Worm (Caenorhabditis elegans) whole organism, L3 larva: ENCODE data around the gene zipt-13.

ENCODE experiments used
- ama-1 ChIP-seq: fragments of 150-350 bp; optimal IDR thresholded peaks from 2 replicates; lab custom pipeline; 2018
- fkh-2 ChIP-seq: fragments of 150-350 bp; optimal IDR thresholded peaks from 2 replicates; lab custom pipeline; 2014; ENCODE audit warnings: missing biosample characterization, missing genetic modification reagents, missing genetic modification characterization
- fos-1 ChIP-seq: fragments of 150-350 bp; optimal IDR thresholded peaks from 2 replicates; lab custom pipeline; 2014; ENCODE audit warnings: missing biosample characterization, missing genetic modification characterization
- lin-39 ChIP-seq: fragments of 150-350 bp; optimal IDR thresholded peaks from 2 replicates; lab custom pipeline; 2018; ENCODE audit warnings: missing biosample characterization, missing genetic modification reagents, missing genetic modification characterization
- lsy-12 ChIP-seq: sonication (generic microtip); optimal IDR thresholded peaks from 2 replicates; lab custom pipeline; 2016; ENCODE audit warnings: mild to moderate bottlenecking, missing genetic modification characterization, missing compliant biosample characterization
- nhr-76 ChIP-seq: fragments of 150-350 bp; sonication (generic microtip); optimal IDR thresholded peaks from 5 replicates; lab custom pipeline; 2014; ENCODE audit warnings: missing biosample characterization, missing genetic modification characterization
- pha-4 ChIP-seq: fragments of 150-350 bp; optimal IDR thresholded peaks from 2 replicates; lab custom pipeline; 2014; ENCODE audit warnings: missing biosample characterization, missing genetic modification reagents, missing genetic modification characterization
- pqm-1 ChIP-seq: fragments of 150-350 bp; optimal IDR thresholded peaks from 2 replicates; lab custom pipeline; 2017; ENCODE audit warnings: missing biosample characterization, missing genetic modification characterization, inconsistent platforms

DNA sequence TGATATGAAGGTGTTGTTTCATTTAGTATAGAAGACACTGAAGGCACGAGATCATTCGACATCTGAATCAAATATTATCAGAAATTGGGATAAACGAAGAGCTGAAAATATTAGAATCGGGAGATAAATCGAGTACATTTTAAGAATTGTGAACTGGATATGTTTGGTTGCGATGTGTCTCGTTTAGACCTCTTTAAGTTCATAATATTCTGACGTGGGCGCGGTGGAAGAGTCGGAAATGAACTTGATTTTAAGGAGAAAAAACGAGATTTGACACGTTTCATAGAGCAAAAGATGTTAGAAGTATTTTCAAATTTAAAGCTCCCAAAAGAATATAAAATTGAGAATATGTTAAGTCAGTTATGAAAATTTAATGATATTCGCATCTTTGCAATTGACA, 48.9 kb upstream of the zipt-13 start, which contains the start of gene npr-6:
- no peak for TF ChIP-seq lin-39 (tag; lab: Kevin White, UChicago)
- no peak for TF ChIP-seq pqm-1 (tag; lab: Kevin White, UChicago)
- TF ChIP-seq fos-1 (tag; lab: Kevin White, UChicago): no peak
- no peak for TF ChIP-seq ama-1 (lab: Kevin White, UChicago)
- no peak for TF ChIP-seq nhr-76 (tag; lab: Kevin White, UChicago)
- no peak for TF ChIP-seq pha-4 (tag; lab: Kevin White, UChicago)
- TF ChIP-seq lsy-12 (tag; lab: Kevin White, UChicago): no peak
- no peak for TF ChIP-seq fkh-2 (tag; lab: Kevin White, UChicago)
